Fruit fly (Drosophila melanogaster) whole organism, prepupa: Measurements from ENCODE around the gene Hydr2.

Experiments used
- CG6854 ChIP-seq: fragments of 200-800 bp; sonication (Bioruptor generic); optimal IDR thresholded peaks from 2 replicates; lab custom pipeline; 2017; ENCODE audit warnings: missing biosample characterization, mild to moderate bottlenecking, missing genetic modification characterization
- CG9139 ChIP-seq: fragments of 200-800 bp; sonication (Bioruptor generic); optimal IDR thresholded peaks from 3 replicates; lab custom pipeline; 2017; ENCODE audit warnings: missing biosample characterization, mild to moderate bottlenecking, missing genetic modification characterization
- Ets21C ChIP-seq: fragments of 200-800 bp; sonication (Bioruptor generic); optimal IDR thresholded peaks from 3 replicates; lab custom pipeline; 2016; ENCODE audit warnings: missing biosample characterization, missing genetic modification characterization
- Ets96B ChIP-seq: fragments of 200-800 bp; optimal IDR thresholded peaks from 2 replicates; lab custom pipeline; 2019; ENCODE audit warnings: missing biosample characterization, mild to moderate bottlenecking, missing genetic modification characterization, moderate library complexity
- Gug ChIP-seq: fragments of 200-800 bp; sonication (Bioruptor generic); IDR thresholded peaks from 2 replicates; pipeline ENCODE4 v1.3.6; 2022; ENCODE audit warnings: missing biosample characterization, missing genetic modification characterization
- OdsH ChIP-seq: fragments of 200-800 bp; sonication (Bioruptor generic); optimal IDR thresholded peaks from 3 replicates; lab custom pipeline; 2016; ENCODE audit warnings: missing biosample characterization, missing genetic modification characterization
- fd59A ChIP-seq: fragments of 200-800 bp; sonication (Bioruptor generic); optimal IDR thresholded peaks from 2 replicates; lab custom pipeline; 2017; ENCODE audit warnings: missing biosample characterization, mild to moderate bottlenecking, missing genetic modification characterization, missing genetic modification reagents
- vri ChIP-seq: fragments of 200-800 bp; sonication (Bioruptor generic); optimal IDR thresholded peaks from 3 replicates; lab custom pipeline; 2016; ENCODE audit warnings: missing biosample characterization, mild to moderate bottlenecking, missing genetic modification characterization

- TF ChIP-seq CG9139 (GFP tag; lab: Kevin White, UChicago), result no peak
- peak; percentile 100 for TF ChIP-seq vri (GFP tag; lab: Kevin White, UChicago)
- TF ChIP-seq CG6854 (GFP tag; lab: Kevin White, UChicago), result no peak
- TF ChIP-seq Ets21C (GFP tag; lab: Kevin White, UChicago), result no peak
- TF ChIP-seq Gug, result no peak
- TF ChIP-seq Ets96B (tag; lab: Kevin White, UChicago), result no peak
- TF ChIP-seq OdsH (GFP tag; lab: Kevin White, UChicago), result no peak
- TF ChIP-seq fd59A (GFP tag; lab: Kevin White, UChicago), result no peak
Observed at dm6 chr2L:3165022-3165647, 1.7 kb downstream of the Hydr2 start.
